Worm (Caenorhabditis elegans) whole organism, dauer: ENCODE measurements around the gene irld-23.
"Not testable (repeated sequence)": the region's sequence is repeated elsewhere in the genome, so short reads cannot be mapped to it uniquely, and the experiment has no call there.

ENCODE experiments used
- unc-62 ChIP-seq: sonication (generic microtip); optimal IDR thresholded peaks from 2 replicates; lab custom pipeline; 2017; ENCODE audit warnings: missing biosample characterization, missing genetic modification reagents, missing genetic modification characterization

irld-23 gene

DNA sequence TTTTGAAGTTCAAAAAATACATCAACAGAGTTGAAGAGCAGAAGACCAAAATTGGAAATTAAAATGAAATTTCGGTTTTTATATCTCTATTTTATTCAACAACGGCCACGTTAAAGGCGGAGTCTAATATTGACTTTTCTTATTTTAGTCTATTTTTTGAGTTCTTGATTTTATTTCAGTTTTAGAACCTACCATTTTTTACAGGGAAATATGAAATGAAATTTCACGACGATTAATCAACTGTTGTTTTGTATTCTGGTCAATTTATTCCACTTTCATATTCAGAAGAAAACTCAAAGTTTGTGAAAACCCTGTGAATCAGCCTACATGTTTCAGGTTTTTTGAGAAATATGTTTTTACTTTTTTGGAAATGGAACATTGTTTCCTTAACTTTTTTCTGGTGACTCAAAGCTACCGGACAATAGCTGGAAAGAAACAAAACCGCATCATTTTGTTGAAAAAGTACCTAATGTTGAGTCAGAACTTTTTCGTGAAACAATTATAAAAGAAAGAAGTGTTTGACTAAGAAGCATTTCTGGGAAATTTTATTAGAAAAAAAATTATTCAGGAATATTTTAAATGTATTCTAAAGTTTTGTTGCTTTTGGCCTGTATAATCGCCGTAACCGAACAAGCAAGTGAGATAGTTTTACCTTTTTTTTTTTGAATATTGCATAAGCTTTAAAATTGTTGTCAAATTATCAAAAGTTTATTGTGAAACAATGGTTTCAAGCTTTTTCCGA, at the start of gene irld-23, which contains the start of gene C08A9.10:
Gene irld-23, minus strand, starts transcription at position 51 of the 742 bp plus-strand sequence.
Gene C08A9.10, plus strand, starts transcription at position 545 of the 742 bp plus-strand sequence.
- TF ChIP-seq unc-62 (GFP tag; lab: Kevin White, UChicago): no peak

DNA sequence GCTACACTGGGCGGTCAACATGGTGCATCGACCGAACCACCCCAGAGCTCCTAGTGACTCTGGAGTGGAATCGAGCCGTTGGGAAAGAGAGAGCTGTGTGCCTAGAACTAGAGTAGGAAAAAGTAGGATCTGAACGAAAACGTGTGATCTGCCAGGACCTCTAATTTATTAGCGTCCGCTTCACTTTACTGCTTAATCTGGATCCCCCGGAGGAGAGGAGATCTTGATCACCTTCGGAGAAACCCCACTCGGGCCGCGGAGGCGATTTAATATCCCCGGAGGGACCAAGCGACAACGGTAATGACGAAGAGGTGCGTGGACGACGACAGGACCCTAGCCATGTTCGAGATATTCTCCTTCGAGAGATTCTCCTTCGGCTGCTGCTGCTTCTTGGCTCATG, 36.9 kb upstream of the irld-23 start, which contains the start of gene K09E3.2:
Gene K09E3.2, plus strand, starts transcription at position 301 of the 400 bp plus-strand sequence.
- TF ChIP-seq unc-62 (GFP tag; lab: Kevin White, UChicago): not testable (repeated sequence)

DNA sequence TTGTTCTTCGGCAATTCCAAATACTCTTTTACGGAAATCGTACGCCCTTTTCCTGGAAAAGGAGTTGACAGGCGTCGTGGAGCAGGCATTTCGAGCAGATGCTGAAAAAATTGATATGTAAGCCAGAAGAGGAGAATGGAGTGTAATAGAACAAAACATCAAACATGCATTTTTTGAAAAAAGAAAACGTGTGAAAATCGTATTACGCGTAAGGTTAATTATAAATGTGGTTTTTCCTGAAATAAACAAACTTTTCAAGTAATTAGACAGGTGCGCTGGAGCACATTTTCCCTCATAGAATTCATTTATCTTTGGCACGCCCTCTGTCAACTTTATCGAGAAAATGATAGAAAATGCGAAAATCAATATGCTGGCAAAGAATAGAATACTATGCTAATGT, 34.6 kb upstream of the irld-23 start, which contains the start of gene lido-6:
Gene lido-6, minus strand, starts transcription at position 101 of the 400 bp plus-strand sequence.
- no peak for TF ChIP-seq unc-62 (GFP tag; lab: Kevin White, UChicago)

DNA sequence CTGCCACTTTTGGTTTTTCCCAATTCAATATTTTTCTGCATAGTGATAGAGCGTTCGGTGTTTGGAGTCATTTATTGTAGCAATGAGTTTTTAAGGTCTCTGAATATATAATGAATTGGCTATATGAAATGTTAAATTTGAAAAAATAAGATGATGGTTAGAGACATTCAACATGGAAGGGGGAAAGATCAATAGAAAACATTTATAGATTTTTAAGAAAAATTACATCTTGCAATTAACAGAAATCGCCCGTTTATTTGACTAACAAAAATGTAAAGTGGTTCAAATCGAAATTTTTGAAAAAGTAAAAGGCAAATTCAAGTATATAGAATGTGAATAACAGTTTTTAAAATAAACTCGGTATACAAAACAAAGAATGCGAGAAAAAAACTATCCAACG, 30.1 kb upstream of the irld-23 start, which contains the start of gene lido-5:
Gene lido-5, minus strand, starts transcription at position 101 of the 400 bp plus-strand sequence.
- no peak for TF ChIP-seq unc-62 (GFP tag; lab: Kevin White, UChicago)

DNA sequence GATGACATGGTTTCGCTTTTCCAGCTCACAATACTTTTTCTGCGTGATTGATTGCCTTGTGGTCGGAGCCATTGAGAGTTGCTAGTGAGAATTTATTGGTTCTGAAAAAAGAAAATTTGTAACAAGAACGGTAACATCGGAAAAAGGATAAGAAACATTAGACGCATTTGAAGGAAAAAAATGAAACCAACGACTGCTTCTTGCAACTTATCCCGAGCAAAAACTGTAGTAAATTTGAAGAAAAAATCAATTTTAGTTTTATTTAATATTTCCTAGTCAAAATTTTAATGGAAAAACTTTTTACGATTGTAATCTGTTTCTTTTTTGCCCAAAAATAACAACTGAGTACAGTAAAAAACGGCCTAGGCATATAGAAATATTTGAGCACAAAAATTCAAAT, 27.2 kb upstream of the irld-23 start, which contains the start of gene lido-4:
Gene lido-4, minus strand, starts transcription at position 101 of the 400 bp plus-strand sequence.
- no peak for TF ChIP-seq unc-62 (GFP tag; lab: Kevin White, UChicago)

DNA sequence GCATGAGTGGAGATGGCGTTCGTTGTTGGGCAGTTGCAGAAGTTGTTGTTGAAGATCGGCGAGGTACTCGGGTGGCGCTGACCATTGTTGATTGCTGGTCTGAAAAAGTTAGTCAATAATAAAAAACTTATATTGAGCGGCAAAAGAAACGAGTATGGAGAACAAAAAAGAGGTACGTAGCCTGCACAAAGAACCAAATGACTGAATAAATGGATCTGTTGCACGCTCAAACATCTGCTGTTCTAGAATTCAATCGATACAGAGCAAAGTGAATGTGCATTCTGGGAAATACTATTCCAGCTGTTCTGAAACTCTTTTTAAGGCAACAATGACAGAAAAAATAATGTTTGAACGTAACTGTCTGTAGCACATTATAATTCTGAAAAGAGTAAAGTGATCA, 20.2 kb upstream of the irld-23 start, which contains the start of gene lido-2:
Gene lido-2, minus strand, starts transcription at position 101 of the 400 bp plus-strand sequence.
- TF ChIP-seq unc-62 (GFP tag; lab: Kevin White, UChicago): no peak

DNA sequence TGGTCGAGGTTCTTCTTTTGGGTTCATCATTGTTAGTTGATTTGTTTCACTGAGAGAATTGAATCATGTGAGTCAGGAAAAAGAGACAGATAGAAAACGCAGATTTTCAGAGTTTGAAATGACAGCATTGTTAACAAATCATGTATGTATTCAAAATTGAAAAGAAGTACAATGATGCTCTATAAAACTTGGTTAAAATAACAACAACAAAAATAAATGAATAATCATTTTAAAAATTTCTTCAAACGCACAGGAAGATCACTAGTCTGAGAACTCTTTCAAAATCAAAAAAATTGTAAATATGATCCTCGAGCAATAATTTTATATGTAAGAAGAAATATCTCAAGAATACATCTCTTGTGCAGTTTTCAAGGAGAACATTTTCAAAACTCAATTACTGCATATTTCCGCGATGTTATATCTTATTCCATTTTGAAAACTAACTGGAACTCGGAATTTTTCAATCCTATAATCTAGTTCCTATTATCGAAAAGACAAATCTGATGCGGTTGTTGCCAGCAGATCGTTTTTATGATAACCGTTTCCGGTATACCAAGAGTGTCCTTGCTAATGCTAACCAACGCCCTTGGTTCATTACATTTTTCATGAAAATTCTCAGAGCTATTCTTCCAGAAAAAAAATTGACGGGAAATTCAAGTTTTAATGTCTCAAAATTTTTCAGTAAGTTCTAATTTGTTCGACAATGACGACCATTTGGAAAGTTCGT, 16.2 kb upstream of the irld-23 start, which contains the start of gene lido-1:
Gene lido-1, minus strand, starts transcription at position 51 of the 727 bp plus-strand sequence.
- no peak for TF ChIP-seq unc-62 (GFP tag; lab: Kevin White, UChicago)

DNA sequence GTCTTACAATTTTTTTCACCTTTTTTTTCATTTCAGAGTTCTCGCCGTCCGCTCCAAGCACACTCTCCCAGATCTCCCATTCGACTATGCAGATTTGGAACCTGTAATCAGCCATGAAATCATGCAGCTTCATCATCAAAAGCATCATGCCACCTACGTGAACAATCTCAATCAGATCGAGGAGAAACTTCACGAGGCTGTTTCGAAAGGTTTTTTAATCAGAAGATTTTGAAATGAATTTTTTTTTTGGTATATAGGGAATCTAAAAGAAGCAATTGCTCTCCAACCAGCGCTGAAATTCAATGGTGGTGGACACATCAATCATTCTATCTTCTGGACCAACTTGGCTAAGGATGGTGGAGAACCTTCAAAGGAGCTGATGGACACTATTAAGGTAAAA, 12.7 kb upstream of the irld-23 start, which contains the start of gene C08A9.3:
Gene C08A9.3, minus strand, starts transcription at position 101 of the 400 bp plus-strand sequence.
- TF ChIP-seq unc-62 (GFP tag; lab: Kevin White, UChicago): no peak

DNA sequence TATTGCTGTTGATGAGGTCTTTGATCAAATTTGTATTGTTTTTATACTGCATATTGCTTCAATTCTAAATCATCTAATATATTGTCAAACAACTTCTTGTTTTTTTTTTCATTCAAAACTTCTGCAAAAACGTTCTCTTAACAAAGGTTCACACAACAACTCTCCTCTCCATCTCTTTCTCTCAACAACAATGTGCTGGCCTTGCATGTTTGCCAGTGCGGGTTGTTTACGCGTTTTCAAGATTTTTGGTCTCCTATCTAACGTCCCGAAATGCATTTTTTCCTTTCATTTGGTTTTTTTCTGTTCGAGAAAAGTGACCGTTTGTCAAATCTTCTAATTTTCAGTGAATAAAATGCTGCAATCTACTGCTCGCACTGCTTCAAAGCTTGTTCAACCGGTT, 11.9 kb upstream of the irld-23 start, which contains the start of gene sod-3:
Gene sod-3, plus strand, starts transcription at position 338 of the 400 bp plus-strand sequence.
- TF ChIP-seq unc-62 (GFP tag; lab: Kevin White, UChicago): no peak

DNA sequence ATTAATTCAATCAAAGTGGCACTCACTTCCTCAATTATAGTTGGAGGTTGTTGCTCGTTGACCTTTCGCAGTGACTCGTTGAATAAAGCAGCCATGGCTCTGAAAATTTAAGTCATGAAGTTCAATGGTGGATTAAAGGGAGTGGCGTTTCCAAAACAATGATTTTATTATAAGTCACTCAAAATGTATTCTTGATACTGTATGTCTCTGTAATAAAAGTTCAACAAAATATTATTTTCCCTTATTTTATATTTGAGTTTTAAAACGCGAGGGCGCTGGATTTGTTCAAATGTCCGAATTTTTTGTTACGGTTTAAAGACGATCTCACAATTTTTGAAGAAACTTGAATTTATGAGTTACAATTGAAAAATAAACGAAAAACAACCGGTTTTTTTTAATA, 8.4 kb downstream of the irld-23 start, which contains the start of gene C30G4.4:
Gene C30G4.4, minus strand, starts transcription at position 101 of the 400 bp plus-strand sequence.
- no peak for TF ChIP-seq unc-62 (GFP tag; lab: Kevin White, UChicago)

DNA sequence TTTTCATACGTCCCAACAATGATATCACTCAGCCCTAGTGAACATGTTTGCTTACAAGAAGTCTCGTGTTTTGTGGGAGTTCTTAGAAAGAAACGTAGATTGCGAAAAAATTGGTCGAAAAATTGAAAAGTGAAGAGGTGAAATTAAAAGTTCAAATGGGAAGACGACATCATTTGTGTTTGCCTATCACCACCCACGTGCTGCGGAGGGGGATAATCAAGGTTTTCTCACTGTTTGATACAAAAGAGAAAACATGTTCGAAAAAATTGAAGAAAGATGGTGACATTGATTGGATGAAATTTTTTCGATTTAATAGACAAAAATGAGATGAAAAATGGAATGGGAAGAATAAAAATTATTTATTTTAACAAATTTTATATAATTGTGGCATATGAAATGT, 10.0 kb downstream of the irld-23 start:
- TF ChIP-seq unc-62 (GFP tag; lab: Kevin White, UChicago): no peak

DNA sequence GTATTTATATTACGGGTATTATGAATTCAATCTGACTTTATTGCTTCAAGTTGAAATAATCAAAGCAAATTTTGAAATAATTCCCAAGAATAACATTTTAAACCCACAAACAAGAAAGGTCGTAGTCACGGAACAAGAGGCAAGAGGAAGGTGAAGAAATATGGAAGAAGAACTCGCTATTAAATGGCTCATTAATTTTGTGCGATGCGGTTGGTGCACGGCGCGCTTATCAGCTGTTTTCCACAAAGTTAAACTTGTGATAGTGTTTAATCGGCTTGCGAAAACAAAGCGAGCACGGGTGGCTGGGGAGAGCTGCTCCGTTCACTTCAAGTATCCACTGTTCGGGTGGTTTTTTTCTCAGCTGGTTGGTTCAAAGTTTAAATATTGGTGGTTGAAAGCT, 13.5 kb downstream of the irld-23 start:
- TF ChIP-seq unc-62 (GFP tag; lab: Kevin White, UChicago): no peak

DNA sequence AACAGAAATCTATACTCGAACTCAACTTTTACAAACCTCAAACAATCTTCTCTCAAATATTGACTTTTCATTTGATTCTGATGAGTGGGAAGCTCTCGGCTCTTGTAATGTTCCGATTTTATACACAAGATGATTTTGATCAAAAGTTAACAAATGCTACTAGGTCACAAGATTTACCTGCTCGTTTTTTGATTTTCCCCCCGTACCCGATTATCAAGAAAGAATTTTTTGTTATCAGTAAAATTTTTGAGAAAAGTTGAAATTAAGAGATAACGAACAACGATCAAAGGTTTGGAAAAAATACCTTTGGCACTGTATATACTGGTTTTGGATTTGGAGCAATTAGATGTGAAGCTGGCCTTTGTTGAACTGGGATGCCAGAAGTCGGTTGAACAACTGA, 15.7 kb downstream of the irld-23 start:
- no peak for TF ChIP-seq unc-62 (GFP tag; lab: Kevin White, UChicago)

DNA sequence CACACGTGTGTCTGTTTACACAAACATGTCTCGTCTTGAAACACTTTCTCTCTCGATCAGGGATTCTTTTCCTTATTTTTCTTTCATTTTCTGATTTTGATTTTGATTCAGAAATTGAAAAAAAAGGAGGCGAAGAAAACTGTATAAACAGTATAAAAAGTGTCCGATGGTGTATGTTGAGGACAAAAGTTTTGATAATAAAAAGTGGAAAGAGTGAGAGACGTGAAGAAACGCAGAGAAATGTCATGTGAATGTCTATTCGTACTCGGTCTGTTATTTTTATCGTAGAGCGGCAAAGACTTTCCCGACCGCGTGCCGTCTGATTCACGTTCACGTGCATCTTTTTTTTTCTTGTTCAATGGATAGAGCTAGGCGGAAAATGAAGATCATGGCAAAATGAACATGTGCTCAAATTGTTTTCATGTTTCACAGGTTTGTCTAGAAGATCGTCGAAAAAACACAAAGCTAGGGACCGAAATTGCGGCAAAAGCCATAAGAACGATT, 16.7 kb downstream of the irld-23 start:
- no peak for TF ChIP-seq unc-62 (GFP tag; lab: Kevin White, UChicago)

DNA sequence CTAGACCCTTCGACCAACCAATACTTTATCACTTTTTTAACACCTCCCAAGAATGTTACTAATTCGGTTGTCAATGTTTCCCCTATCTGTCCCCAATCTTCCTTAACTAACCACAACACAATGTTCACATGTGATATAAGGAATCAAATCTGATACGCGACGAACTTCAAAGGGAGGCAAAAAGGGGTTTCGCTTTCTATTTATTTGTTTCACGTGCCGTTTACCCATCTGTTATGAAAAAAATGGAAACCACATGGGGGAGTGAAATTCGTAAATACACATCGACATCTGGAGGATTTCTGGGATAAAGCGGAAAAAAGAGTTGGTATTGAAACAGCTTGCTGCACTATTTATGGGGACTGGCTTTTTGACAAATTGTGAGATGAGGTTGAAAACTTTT, 18.3 kb downstream of the irld-23 start:
- no peak for TF ChIP-seq unc-62 (GFP tag; lab: Kevin White, UChicago)
